Fruit fly (Drosophila melanogaster): Measurements from ENCODE around the gene AP-1gamma.

Gene AP-1gamma

dm6 chrX:9136776-9137550 is 28.5 kb downstream of the AP-1gamma start (continued):
- TF ChIP-seq lola (GFP tag; optimal IDR thresholded peaks at IDR 0.05) (peak in 1 of 3 experiments; percentile 41), Awh (GFP tag; IDR thresholded peaks at IDR 0.05) (peak; percentile 57; the same call in 1 of the 2 replicates), zen2 (GFP tag; IDR thresholded peaks at IDR 0.05; ENCODE audit: partially characterized antibody) (no peak), MTF-1 (GFP tag; optimal IDR thresholded peaks at IDR 0.05; ENCODE audit: borderline replicate concordance) (no peak), inv (GFP tag; IDR thresholded peaks at IDR 0.05; ENCODE audit: partially characterized antibody) (no peak), CG32767 (GFP tag; IDR thresholded peaks at IDR 0.05) (0 out of 2 replicates have a peak, but pooled peaks have one; percentile 36), Sox100B (GFP tag; optimal IDR thresholded peaks at IDR 0.05) (peak; percentile 16), Nf-YC (tag; optimal IDR thresholded peaks at IDR 0.05) (no peak), PHDP (tag; optimal IDR thresholded peaks at IDR 0.05) (peak; percentile 62), peb (GFP tag; IDR thresholded peaks at IDR 0.05) (no peak), trh (GFP tag; optimal IDR thresholded peaks at IDR 0.05) (no peak), Aef1 (GFP tag; IDR thresholded peaks at IDR 0.05) (no peak), CG4707 (GFP tag; optimal IDR thresholded peaks at IDR 0.05) (peak; percentile 16), CG33557 (GFP tag; optimal IDR thresholded peaks at IDR 0.05) (no peak), CG1792 (GFP tag; optimal IDR thresholded peaks at IDR 0.05) (no peak), CG17802 (tag; optimal IDR thresholded peaks at IDR 0.05) (peak; percentile 14), Hr3 (GFP tag; optimal IDR thresholded peaks at IDR 0.05) (peak; percentile 38), salm (tag; optimal IDR thresholded peaks at IDR 0.05) (peak; percentile 29), Max (GFP tag; optimal IDR thresholded peaks at IDR 0.05) (peak; percentile 36), CTCF (GFP tag; optimal IDR thresholded peaks at IDR 0.05) (no peak), ttk (GFP tag; IDR thresholded peaks at IDR 0.05) (0 out of 2 replicates have a peak, but pooled peaks have one; percentile 46), z (GFP tag; IDR thresholded peaks at IDR 0.05) (no peak), CG2120 (GFP tag; optimal IDR thresholded peaks at IDR 0.05) (peak; percentile 39), CG2116 (GFP tag; optimal IDR thresholded peaks at IDR 0.05) (no peak), CG8944 (GFP tag; optimal IDR thresholded peaks at IDR 0.05) (peak; percentile 2), chinmo (GFP tag; IDR thresholded peaks at IDR 0.05; ENCODE audit: partially characterized antibody) (no peak), Dfd (GFP tag; optimal IDR thresholded peaks at IDR 0.05) (no peak), vnd (GFP tag; IDR thresholded peaks at IDR 0.05; ENCODE audit: partially characterized antibody) (no peak), row (GFP tag; IDR thresholded peaks at IDR 0.05) (peak; percentile 65), sim (GFP tag; IDR thresholded peaks at IDR 0.05) (no peak), ac (GFP tag; optimal IDR thresholded peaks at IDR 0.05) (no peak), CG6175 (GFP tag; IDR thresholded peaks at IDR 0.05) (no peak), C15 (GFP tag; IDR thresholded peaks at IDR 0.05) (no peak), ab (GFP tag; optimal IDR thresholded peaks at IDR 0.05) (no peak), CG3995 (GFP tag; optimal IDR thresholded peaks at IDR 0.05) (no peak), CG4424 (GFP tag; optimal IDR thresholded peaks at IDR 0.05) (peak; percentile 49), CG14710 (tag; optimal IDR thresholded peaks at IDR 0.05) (peak; percentile 39), lbe (GFP tag; optimal IDR thresholded peaks at IDR 0.05) (no peak), Mes4 (GFP tag; optimal IDR thresholded peaks at IDR 0.05) (peak; percentile 20), Stat92E (GFP tag; optimal IDR thresholded peaks at IDR 0.05) (no peak), Camta (GFP tag; optimal IDR thresholded peaks at IDR 0.05) (peak; percentile 41), B-H2 (GFP tag; optimal IDR thresholded peaks at IDR 0.05) (no peak), Ets65A (GFP tag) (peak; percentile 86), BtbVII (GFP tag; optimal IDR thresholded peaks at IDR 0.05) (no peak), CG1529 (GFP tag; optimal IDR thresholded peaks at IDR 0.05) (peak; percentile 33), Deaf1 (tag; optimal IDR thresholded peaks at IDR 0.05) (peak; percentile 11), Lpt (GFP tag; optimal IDR thresholded peaks at IDR 0.05) (no peak), sc (optimal IDR thresholded peaks at IDR 0.05) (no peak), sc (GFP tag; optimal IDR thresholded peaks at IDR 0.05) (peak; percentile 27), Sox102F (GFP tag; optimal IDR thresholded peaks at IDR 0.05) (peak; percentile 74)
